Worm (Caenorhabditis elegans): ENCODE data around the gene fbxb-21.

DNA sequence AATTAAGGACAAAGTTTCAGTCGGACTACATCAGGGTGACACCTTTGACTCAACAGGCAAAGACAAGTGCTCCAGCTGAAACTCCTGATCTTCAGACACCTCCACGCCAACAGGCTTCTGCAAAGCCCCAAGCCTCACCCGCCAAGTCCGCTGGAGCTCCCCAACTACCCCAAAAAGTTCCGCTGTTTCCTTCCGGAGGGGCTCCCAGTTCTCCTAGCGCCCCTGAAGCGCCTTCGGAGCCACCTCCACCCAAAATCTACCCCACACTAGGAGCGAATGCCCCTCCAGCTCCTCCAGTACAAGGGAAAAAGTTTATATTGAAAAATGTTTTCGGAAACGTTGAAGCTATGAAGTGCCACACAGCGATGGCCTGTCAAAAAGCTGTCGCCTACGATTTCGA is 45.6 kb downstream of the fbxb-21 start:
- no peak for TF ChIP-seq elt-3 (tag; optimal IDR thresholded peaks at IDR 0.05)
- TF ChIP-seq lin-13 (tag; optimal IDR thresholded peaks at IDR 0.05), result no peak
- TF ChIP-seq snpc-4 (tag; optimal IDR thresholded peaks at IDR 0.05), result no peak
- no peak for TF ChIP-seq nhr-237 (tag; optimal IDR thresholded peaks at IDR 0.05)
- no peak for TF ChIP-seq tbx-8 (GFP tag; optimal IDR thresholded peaks at IDR 0.05)
- TF ChIP-seq unc-62 (GFP tag; optimal IDR thresholded peaks at IDR 0.05), result no peak
- TF ChIP-seq pha-4 (tag; optimal IDR thresholded peaks at IDR 0.05), result no peak
- no peak for TF ChIP-seq ztf-11 (tag; optimal IDR thresholded peaks at IDR 0.05)
- TF ChIP-seq flh-1 (GFP tag; optimal IDR thresholded peaks at IDR 0.05), result no peak
- no peak for TF ChIP-seq sem-2 (GFP tag; optimal IDR thresholded peaks at IDR 0.05)
- TF ChIP-seq nhr-28 (tag; optimal IDR thresholded peaks at IDR 0.05), result no peak
- TF ChIP-seq ceh-83 (GFP tag; optimal IDR thresholded peaks at IDR 0.05), result no peak
- no peak for TF ChIP-seq lin-32 (GFP tag; optimal IDR thresholded peaks at IDR 0.05)
- TF ChIP-seq drap-1 (GFP tag; optimal IDR thresholded peaks at IDR 0.05), result no peak
